Worm (Caenorhabditis elegans) whole organism, young adult: ENCODE measurements around the gene K04C2.8.

Source experiments
- lin-54 ChIP-seq: fragments of 200-800 bp; sonication (Bioruptor generic); optimal IDR thresholded peaks from 2 replicates; lab custom pipeline; 2018; ENCODE audit warnings: mild to moderate bottlenecking, missing genetic modification characterization, missing compliant biosample characterization
- nfya-2 ChIP-seq: fragments of 200-800 bp; sonication (Bioruptor generic); IDR thresholded peaks from 2 replicates; pipeline ENCODE4 v1.3.6; 2022; ENCODE audit warnings: missing genetic modification reagents, missing genetic modification characterization, missing compliant biosample characterization
- nhr-120 ChIP-seq: fragments of 200-800 bp; sonication (Bioruptor generic); IDR thresholded peaks from 2 replicates; pipeline ENCODE4 v1.3.6; 2022; ENCODE audit warnings: missing genetic modification characterization, missing compliant biosample characterization
- rcor-1 ChIP-seq: fragments of 200-800 bp; sonication (Bioruptor generic); IDR thresholded peaks from 2 replicates; pipeline ENCODE4 v1.3.6; 2022; ENCODE audit warnings: missing genetic modification reagents, missing genetic modification characterization, missing compliant biosample characterization
- unc-130 ChIP-seq: sonication (generic microtip); optimal IDR thresholded peaks from 2 replicates; lab custom pipeline; 2016; ENCODE audit warnings: missing genetic modification reagents, missing genetic modification characterization, missing compliant biosample characterization

- TF ChIP-seq unc-130 (GFP tag; lab: Kevin White, UChicago) (no peak), nhr-120 (GFP tag; lab: Robert Waterston, UW) (no peak), nfya-2 (GFP tag; lab: Robert Waterston, UW) (no peak), rcor-1 (GFP tag; lab: Robert Waterston, UW) (no peak), lin-54 (GFP tag; lab: Kevin White, UChicago) (no peak)
These were observed 14.1 kb downstream of the K04C2.8 start, which contains the start of gene med-2 for ce11 chrIII:6884203-6884602.
